Fruit fly (Drosophila melanogaster): ENCODE results near the gene CG43740.
A peak's percentile ranks its signal among the peaks of the same experiment; 100 is the strongest.

The CG43740 gene

DNA sequence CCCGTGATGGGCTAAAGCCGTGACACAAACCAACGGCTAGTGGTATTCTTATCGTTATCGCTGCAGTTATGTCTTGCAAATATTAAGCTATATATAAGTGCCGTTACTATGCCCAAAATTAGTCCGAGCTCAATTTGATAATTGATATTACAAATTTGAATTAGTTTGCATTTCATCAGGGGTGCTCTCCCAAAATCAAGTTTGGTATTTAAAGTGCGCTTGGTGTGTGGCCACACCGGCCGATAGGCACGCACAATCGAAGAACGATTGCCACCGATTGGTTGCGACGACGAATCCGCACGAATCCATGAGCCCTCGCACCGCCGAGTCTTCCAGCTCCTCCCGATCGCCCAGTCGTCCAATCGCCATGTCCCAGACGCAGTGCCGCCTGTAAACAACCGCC is 34.4 kb downstream of the CG43740 start, which contains the start of gene CG17841 (continued):
- TF ChIP-seq zen2 (GFP tag; IDR thresholded peaks at IDR 0.05; ENCODE audit: partially characterized antibody) (0 out of 3 replicates have a peak, but pooled peaks have one; percentile 44), lov (optimal IDR thresholded peaks at IDR 0.05) (no peak), lov (GFP tag; IDR thresholded peaks at IDR 0.05) (no peak), Aef1 (GFP tag; IDR thresholded peaks at IDR 0.05) (no peak), H2.0 (GFP tag; IDR thresholded peaks at IDR 0.05) (no peak), dysf (GFP tag; IDR thresholded peaks at IDR 0.05) (no peak), Neu2 (GFP tag; optimal IDR thresholded peaks at IDR 0.05; ENCODE audit: borderline replicate concordance) (peak; percentile 84), CTCF (GFP tag; optimal IDR thresholded peaks at IDR 0.05) (no peak), Optix (GFP tag; IDR thresholded peaks at IDR 0.05) (no peak), tx (GFP tag; optimal IDR thresholded peaks at IDR 0.05) (no peak), Stat92E (GFP tag; optimal IDR thresholded peaks at IDR 0.05) (no peak), CG8924 (tag; optimal IDR thresholded peaks at IDR 0.05) (no peak), onecut (GFP tag; IDR thresholded peaks at IDR 0.05) (no peak), danr (GFP tag; IDR thresholded peaks at IDR 0.05) (no peak), CG2202 (tag; optimal IDR thresholded peaks at IDR 0.05) (no peak), CG11085 (GFP tag; IDR thresholded peaks at IDR 0.05) (no peak), luna (GFP tag; optimal IDR thresholded peaks at IDR 0.05) (no peak), CG6272 (GFP tag; IDR thresholded peaks at IDR 0.05) (no peak), p53 (GFP tag; optimal IDR thresholded peaks at IDR 0.05) (no peak), ato (GFP tag; IDR thresholded peaks at IDR 0.05; ENCODE audit: partially characterized antibody) (no peak), CG9876 (GFP tag; optimal IDR thresholded peaks at IDR 0.05) (no peak), CG7271 (tag; optimal IDR thresholded peaks at IDR 0.05) (no peak), CG10431 (GFP tag; optimal IDR thresholded peaks at IDR 0.05) (no peak), CG11456 (GFP tag; IDR thresholded peaks at IDR 0.05) (no peak), z (GFP tag; IDR thresholded peaks at IDR 0.05) (no peak), HLH54F (GFP tag; optimal IDR thresholded peaks at IDR 0.05) (no peak), sug (tag; optimal IDR thresholded peaks at IDR 0.05) (no peak), CG31441 (GFP tag; IDR thresholded peaks at IDR 0.05) (no peak), CG7987 (GFP tag; optimal IDR thresholded peaks at IDR 0.05) (no peak), twi (tag; optimal IDR thresholded peaks at IDR 0.05) (no peak), nau (GFP tag; optimal IDR thresholded peaks at IDR 0.05) (no peak), knrl (GFP tag; IDR thresholded peaks at IDR 0.05; ENCODE audit: partially characterized antibody) (peak; percentile 55), CG34224 (GFP tag; IDR thresholded peaks at IDR 0.05; ENCODE audit: partially characterized antibody) (0 out of 3 replicates have a peak, but pooled peaks have one; percentile 35), CG10959 (GFP tag; IDR thresholded peaks at IDR 0.05) (no peak), ac (GFP tag; optimal IDR thresholded peaks at IDR 0.05) (no peak), Hsf (GFP tag; optimal IDR thresholded peaks at IDR 0.05) (no peak), CG15479 (GFP tag; optimal IDR thresholded peaks at IDR 0.05) (no peak), fru (optimal IDR thresholded peaks at IDR 0.05) (no peak), Hr3 (GFP tag; optimal IDR thresholded peaks at IDR 0.05) (no peak), pita (GFP tag; optimal IDR thresholded peaks at IDR 0.05) (peak; percentile 50), CG10654 (GFP tag; optimal IDR thresholded peaks at IDR 0.05) (no peak), Xbp1 (GFP tag; optimal IDR thresholded peaks at IDR 0.05) (no peak), al (GFP tag; IDR thresholded peaks at IDR 0.05) (no peak), Jarid2 (GFP tag; optimal IDR thresholded peaks at IDR 0.05) (peak; percentile 27), ems (GFP tag; optimal IDR thresholded peaks at IDR 0.05) (no peak), Ets97D (GFP tag; optimal IDR thresholded peaks at IDR 0.05) (peak; percentile 40), mld (GFP tag; IDR thresholded peaks at IDR 0.05; ENCODE audit: partially characterized antibody) (no peak), Chrac-16 (GFP tag; optimal IDR thresholded peaks at IDR 0.05) (no peak), Meics (GFP tag; optimal IDR thresholded peaks at IDR 0.05) (no peak), stc (GFP tag; IDR thresholded peaks at IDR 0.05) (no peak), row (GFP tag; IDR thresholded peaks at IDR 0.05) (no peak), GATAe (GFP tag; conservative IDR thresholded peaks at IDR 0.05) (no peak), Abd-B (GFP tag; optimal IDR thresholded peaks at IDR 0.05) (no peak)

Measured in whole organism, embryonic.